Fruit fly (Drosophila melanogaster) whole organism, embryonic: Measurements from ENCODE around the gene Nepl21.

ENCODE experiments used
- Abd-B ChIP-seq: fragments of 200-800 bp; sonication (Bioruptor generic); optimal IDR thresholded peaks from 2 replicates; lab custom pipeline; 2018; ENCODE audit warnings: missing biosample characterization, mild to moderate bottlenecking, missing genetic modification characterization, moderate library complexity
- Ada2b ChIP-seq: fragments of 200-800 bp; sonication (Bioruptor generic); IDR thresholded peaks from 2 replicates; pipeline ENCODE4 v1.3.6; 2022; ENCODE audit warnings: missing biosample characterization, missing genetic modification characterization
- Aef1 ChIP-seq: fragments of 200-800 bp; sonication (Bioruptor generic); IDR thresholded peaks from 3 replicates; pipeline ENCODE4 v1.3.6; 2022; ENCODE audit warnings: missing biosample characterization, missing genetic modification characterization
- Atf6 ChIP-seq: fragments of 200-800 bp; sonication (Bioruptor generic); IDR thresholded peaks from 2 replicates; pipeline ENCODE4 v1.3.6; 2022; ENCODE audit warnings: missing biosample characterization, missing genetic modification characterization
- B-H1 ChIP-seq: fragments of 200-800 bp; sonication (Bioruptor generic); IDR thresholded peaks from 3 replicates; pipeline ENCODE4 v1.3.6; 2022; ENCODE audit warnings: missing biosample characterization, missing genetic modification characterization
- Bgb ChIP-seq: fragments of 200-800 bp; sonication (Bioruptor generic); IDR thresholded peaks from 2 replicates; pipeline ENCODE4 v1.3.6; 2022; ENCODE audit warnings: missing biosample characterization, missing genetic modification characterization; ENCODE audit not compliant: partially characterized antibody
- CG10959 ChIP-seq: fragments of 200-800 bp; sonication (Bioruptor generic); IDR thresholded peaks from 2 replicates; pipeline ENCODE4 v1.3.6; 2022; ENCODE audit warnings: missing biosample characterization, missing genetic modification characterization
- CG13287 ChIP-seq: fragments of 200-800 bp; sonication (Bioruptor generic); IDR thresholded peaks from 2 replicates; pipeline ENCODE4 v1.3.6; 2022; ENCODE audit warnings: missing biosample characterization, missing genetic modification characterization; ENCODE audit not compliant: partially characterized antibody
- CG13894 ChIP-seq: fragments of 200-800 bp; sonication (Bioruptor generic); optimal IDR thresholded peaks from 3 replicates; lab custom pipeline; 2018; ENCODE audit warnings: missing biosample characterization, mild to moderate bottlenecking, missing genetic modification characterization, moderate library complexity
- CG15479 ChIP-seq: fragments of 200-800 bp; sonication (Bioruptor generic); optimal IDR thresholded peaks from 3 replicates; lab custom pipeline; 2019; ENCODE audit warnings: missing biosample characterization, mild to moderate bottlenecking, missing genetic modification characterization, moderate library complexity
- CG16779 ChIP-seq: fragments of 200-800 bp; sonication (Bioruptor generic); IDR thresholded peaks from 2 replicates; pipeline ENCODE4 v1.3.6; 2022; ENCODE audit warnings: missing biosample characterization, missing genetic modification characterization
- CG17612 ChIP-seq: fragments of 200-800 bp; sonication (Bioruptor generic); IDR thresholded peaks from 2 replicates; pipeline ENCODE4 v1.3.6; 2022; ENCODE audit warnings: missing biosample characterization, missing genetic modification characterization
- CG4360 ChIP-seq: fragments of 200-800 bp; sonication (Bioruptor generic); IDR thresholded peaks from 2 replicates; pipeline ENCODE4 v1.3.6; 2022; ENCODE audit warnings: missing biosample characterization, missing genetic modification characterization
- CG4404 ChIP-seq: fragments of 200-800 bp; sonication (Bioruptor generic); IDR thresholded peaks from 2 replicates; pipeline ENCODE4 v1.3.6; 2022; ENCODE audit warnings: missing biosample characterization, missing genetic modification characterization
- CG4424 ChIP-seq: fragments of 200-800 bp; sonication (Bioruptor generic); optimal IDR thresholded peaks from 3 replicates; lab custom pipeline; 2016; ENCODE audit warnings: missing biosample characterization, missing genetic modification characterization
- CG5180 ChIP-seq: fragments of 200-800 bp; sonication (Bioruptor generic); optimal IDR thresholded peaks from 3 replicates; lab custom pipeline; 2017; ENCODE audit warnings: missing biosample characterization, missing genetic modification characterization, mild to moderate bottlenecking, moderate library complexity, missing genetic modification reagents
- CG6683 ChIP-seq: fragments of 200-800 bp; sonication (Bioruptor generic); optimal IDR thresholded peaks from 2 replicates; lab custom pipeline; 2017; ENCODE audit warnings: missing biosample characterization, mild to moderate bottlenecking, missing genetic modification characterization, missing genetic modification reagents
- CTCF ChIP-seq: fragments of 200-800 bp; sonication (Bioruptor generic); optimal IDR thresholded peaks from 2 replicates; lab custom pipeline; 2017; ENCODE audit warnings: missing biosample characterization, mild to moderate bottlenecking, missing genetic modification characterization, moderate library complexity
- D19A ChIP-seq: fragments of 200-800 bp; optimal IDR thresholded peaks from 3 replicates; lab custom pipeline; 2019; ENCODE audit warnings: missing biosample characterization, mild to moderate bottlenecking, missing genetic modification characterization, moderate library complexity
- Eip74EF ChIP-seq, 2 experiments: fragments of 200-800 bp in 1 of 2; fragments of >200 bp in 1 of 2; sonication (Bioruptor generic) in 1 of 2; optimal IDR thresholded peaks; 2 replicates each; lab custom pipeline; 2017 to 2019; ENCODE audit warnings: missing biosample characterization in 2 of 2, missing genetic modification characterization in 2 of 2, mild to moderate bottlenecking in 1 of 2, moderate library complexity in 1 of 2
- Fer1 ChIP-seq: fragments of 200-800 bp; sonication (Bioruptor generic); optimal IDR thresholded peaks from 2 replicates; lab custom pipeline; 2017; ENCODE audit warnings: missing biosample characterization, mild to moderate bottlenecking, missing genetic modification characterization
- Fer2 ChIP-seq: fragments of 200-800 bp; sonication (Bioruptor generic); optimal IDR thresholded peaks from 2 replicates; lab custom pipeline; 2018; ENCODE audit warnings: missing biosample characterization, mild to moderate bottlenecking, missing genetic modification characterization, moderate library complexity
- H15 ChIP-seq: fragments of 200-800 bp; sonication (Bioruptor generic); IDR thresholded peaks from 3 replicates; pipeline ENCODE4 v1.3.6; 2022; ENCODE audit warnings: missing biosample characterization, missing genetic modification characterization
- Hr3 ChIP-seq: fragments of 200-800 bp; sonication (Bioruptor generic); optimal IDR thresholded peaks from 3 replicates; lab custom pipeline; 2016; ENCODE audit warnings: missing biosample characterization, missing genetic modification characterization
- Hsf ChIP-seq: fragments of 200-800 bp; sonication (Bioruptor generic); optimal IDR thresholded peaks from 3 replicates; lab custom pipeline; 2016; ENCODE audit warnings: missing biosample characterization, missing genetic modification characterization
- Lhr ChIP-seq: fragments of 200-800 bp; sonication (Bioruptor generic); optimal IDR thresholded peaks from 3 replicates; lab custom pipeline; 2017; ENCODE audit warnings: mild to moderate bottlenecking, missing biosample characterization, missing genetic modification reagents, missing genetic modification characterization
- Med ChIP-seq: fragments of 200-800 bp; sonication (Bioruptor generic); peaks from one replicate; lab custom pipeline; 2016; ENCODE audit warnings: missing biosample characterization, missing genetic modification characterization, mild to moderate bottlenecking, inconsistent platforms, moderate library complexity
- Mes4 ChIP-seq: fragments of 200-800 bp; sonication (Bioruptor generic); optimal IDR thresholded peaks from 2 replicates; lab custom pipeline; 2016; ENCODE audit warnings: missing biosample characterization, missing genetic modification characterization
- NFAT ChIP-seq: fragments of 200-800 bp; sonication (Bioruptor generic); IDR thresholded peaks from 2 replicates; pipeline ENCODE4 v1.3.6; 2022; ENCODE audit warnings: missing biosample characterization, missing genetic modification characterization
- Nf-YB ChIP-seq: fragments of 200-800 bp; sonication (Bioruptor generic); optimal IDR thresholded peaks from 3 replicates; lab custom pipeline; 2019; ENCODE audit warnings: missing biosample characterization, mild to moderate bottlenecking, missing genetic modification characterization, moderate library complexity
- Oaz ChIP-seq: fragments of 200-800 bp; sonication (Bioruptor generic); IDR thresholded peaks from 2 replicates; pipeline ENCODE4 v1.3.6; 2022; ENCODE audit warnings: missing biosample characterization, missing genetic modification characterization
- Ptx1 ChIP-seq: fragments of 200-800 bp; sonication (Bioruptor generic); IDR thresholded peaks from 2 replicates; pipeline ENCODE4 v1.3.6; 2022; ENCODE audit warnings: missing biosample characterization, missing genetic modification characterization
- Sox102F ChIP-seq: fragments of 200-800 bp; sonication (Bioruptor generic); optimal IDR thresholded peaks from 2 replicates; lab custom pipeline; 2018; ENCODE audit warnings: missing biosample characterization, mild to moderate bottlenecking, missing genetic modification characterization, moderate library complexity
- TFAM ChIP-seq: fragments of 200-800 bp; sonication (Bioruptor generic); optimal IDR thresholded peaks from 2 replicates; lab custom pipeline; 2017; ENCODE audit warnings: missing biosample characterization, missing genetic modification characterization, inconsistent platforms
- ase ChIP-seq: fragments of 200-800 bp; sonication (Bioruptor generic); IDR thresholded peaks from 3 replicates; pipeline ENCODE4 v1.3.6; 2022; ENCODE audit warnings: missing biosample characterization, missing genetic modification characterization
- btn ChIP-seq: fragments of 200-800 bp; sonication (Bioruptor generic); optimal IDR thresholded peaks from 2 replicates; lab custom pipeline; 2016; ENCODE audit warnings: missing biosample characterization, missing genetic modification characterization
- disco-r ChIP-seq: fragments of 200-800 bp; sonication (Bioruptor generic); optimal IDR thresholded peaks from 2 replicates; lab custom pipeline; 2016; ENCODE audit warnings: missing biosample characterization, missing genetic modification characterization
- gem ChIP-seq: fragments of 200-800 bp; sonication (Bioruptor generic); optimal IDR thresholded peaks from 2 replicates; lab custom pipeline; 2019; ENCODE audit warnings: missing biosample characterization, mild to moderate bottlenecking, missing genetic modification characterization, moderate library complexity
- hth ChIP-seq: fragments of >200 bp; optimal IDR thresholded peaks from 2 replicates; lab custom pipeline; 2017; ENCODE audit warnings: inconsistent platforms
- mirr ChIP-seq: fragments of 200-800 bp; sonication (Bioruptor generic); optimal IDR thresholded peaks from 3 replicates; lab custom pipeline; 2018; ENCODE audit warnings: missing biosample characterization, mild to moderate bottlenecking, missing genetic modification characterization
- odd ChIP-seq: fragments of 200-800 bp; sonication (Bioruptor generic); optimal IDR thresholded peaks from 2 replicates; lab custom pipeline; 2017; ENCODE audit warnings: missing biosample characterization, mild to moderate bottlenecking, missing genetic modification characterization
- peb ChIP-seq: fragments of 200-800 bp; sonication (Bioruptor generic); IDR thresholded peaks from 2 replicates; pipeline ENCODE4 v1.3.6; 2022; ENCODE audit warnings: missing biosample characterization, missing genetic modification characterization
- rib ChIP-seq: fragments of 200-800 bp; sonication (Bioruptor generic); IDR thresholded peaks from 2 replicates; pipeline ENCODE4 v1.3.6; 2022; ENCODE audit warnings: missing biosample characterization, missing genetic modification characterization
- sim ChIP-seq: fragments of 200-800 bp; sonication (Bioruptor generic); IDR thresholded peaks from 2 replicates; pipeline ENCODE4 v1.3.6; 2022; ENCODE audit warnings: missing biosample characterization, missing genetic modification characterization
- sima ChIP-seq: fragments of 200-800 bp; sonication (Bioruptor generic); optimal IDR thresholded peaks from 2 replicates; lab custom pipeline; 2016; ENCODE audit warnings: missing biosample characterization, missing genetic modification characterization
- slbo ChIP-seq: fragments of 200-800 bp; sonication (Bioruptor generic); IDR thresholded peaks from 2 replicates; pipeline ENCODE4 v1.3.6; 2022; ENCODE audit warnings: missing biosample characterization, missing genetic modification characterization
- tll ChIP-seq, 2 experiments: fragments of 200-800 bp in 1 of 2; fragments of >200 bp in 1 of 2; sonication (Bioruptor generic) in 1 of 2; optimal IDR thresholded peaks; 2 replicates each; lab custom pipeline; 2017 to 2019; ENCODE audit warnings: missing biosample characterization in 2 of 2, missing genetic modification characterization in 2 of 2, mild to moderate bottlenecking in 1 of 2, moderate library complexity in 1 of 2
- unc-4 ChIP-seq: fragments of 200-800 bp; sonication (Bioruptor generic); IDR thresholded peaks from 2 replicates; pipeline ENCODE4 v1.3.6; 2022; ENCODE audit warnings: missing biosample characterization, missing genetic modification characterization; ENCODE audit not compliant: partially characterized antibody
- vnd ChIP-seq: fragments of 200-800 bp; sonication (Bioruptor generic); IDR thresholded peaks from 3 replicates; pipeline ENCODE4 v1.3.6; 2022; ENCODE audit warnings: missing biosample characterization, missing genetic modification characterization; ENCODE audit not compliant: partially characterized antibody
- wdn ChIP-seq: fragments of 200-800 bp; sonication (Bioruptor generic); IDR thresholded peaks from 2 replicates; pipeline ENCODE4 v1.3.6; 2022; ENCODE audit warnings: missing biosample characterization, missing genetic modification characterization
- zen2 ChIP-seq: fragments of 200-800 bp; sonication (Bioruptor generic); IDR thresholded peaks from 3 replicates; pipeline ENCODE4 v1.3.6; 2022; ENCODE audit warnings: missing biosample characterization, missing genetic modification characterization; ENCODE audit not compliant: partially characterized antibody

Nepl21 gene

dm6 chr3R:28911758-28912157 is 28.3 kb downstream of the Nepl21 start (continued):
- no peak for TF ChIP-seq Fer2 (tag; lab: Kevin White, UChicago)
- peak; percentile 96 for TF ChIP-seq Med
- TF ChIP-seq Eip74EF (GFP tag; optimal IDR thresholded peaks at IDR 0.05; lab: Kevin White, UChicago), result peak in 1 of 2 experiments; percentile 51
- no peak for TF ChIP-seq CTCF (GFP tag; lab: Kevin White, UChicago)
- TF ChIP-seq TFAM (GFP tag; lab: Kevin White, UChicago), result no peak
- TF ChIP-seq CG5180 (GFP tag; lab: Kevin White, UChicago), result no peak
- peak; percentile 86 for TF ChIP-seq Ptx1 (GFP tag; lab: Robert Waterston, UW)
- TF ChIP-seq zen2 (GFP tag; lab: Robert Waterston, UW), result no peak
- peak; percentile 74 for TF ChIP-seq sim (GFP tag; lab: Robert Waterston, UW)
- TF ChIP-seq Atf6, result peak; percentile 82
- peak; percentile 33 for TF ChIP-seq disco-r (GFP tag; lab: Kevin White, UChicago)
- TF ChIP-seq tll (GFP tag; optimal IDR thresholded peaks at IDR 0.05; lab: Kevin White, UChicago), result no peak
- TF ChIP-seq CG15479 (GFP tag; lab: Kevin White, UChicago), result no peak
- peak; percentile 47; the same call in 1 of the 2 replicates for TF ChIP-seq rib
- peak; percentile 87 for TF ChIP-seq Sox102F
- no peak for TF ChIP-seq Nf-YB
- peak; percentile 24; the same call in 1 of the 2 replicates for TF ChIP-seq CG4360
- TF ChIP-seq B-H1 (GFP tag; lab: Robert Waterston, UW), result peak; percentile 68
- no peak for TF ChIP-seq CG13894 (tag; lab: Kevin White, UChicago)
- TF ChIP-seq Hsf (GFP tag; lab: Kevin White, UChicago), result peak; percentile 72
- peak; percentile 68 for TF ChIP-seq NFAT
- TF ChIP-seq slbo (GFP tag; lab: Robert Waterston, UW), result peak; percentile 82
- no peak for TF ChIP-seq CG13287 (GFP tag; lab: Robert Waterston, UW)
- peak; percentile 65 for TF ChIP-seq D19A (tag; lab: Kevin White, UChicago)
- TF ChIP-seq unc-4, result no peak
- peak; percentile 65 for TF ChIP-seq btn (GFP tag; lab: Kevin White, UChicago)
- TF ChIP-seq CG4404, result peak; percentile 58
- TF ChIP-seq Lhr (GFP tag; lab: Kevin White, UChicago), result no peak
- peak; percentile 68 for TF ChIP-seq Hr3 (GFP tag; lab: Kevin White, UChicago)
- no peak for TF ChIP-seq Fer1
- no peak for TF ChIP-seq CG17612 (GFP tag; lab: Robert Waterston, UW)
- TF ChIP-seq hth, result no peak
- peak; percentile 73; the same call in 2 of the 3 replicates for TF ChIP-seq ase (GFP tag; lab: Robert Waterston, UW)
- no peak for TF ChIP-seq mirr (GFP tag; lab: Kevin White, UChicago)
- TF ChIP-seq Ada2b (GFP tag; lab: Robert Waterston, UW), result peak; percentile 75; the same call in 1 of the 2 replicates
- peak; percentile 82 for TF ChIP-seq H15 (GFP tag; lab: Robert Waterston, UW)
- TF ChIP-seq CG6683 (GFP tag; lab: Kevin White, UChicago), result no peak
- TF ChIP-seq peb (GFP tag; lab: Robert Waterston, UW), result peak; percentile 79
- peak; percentile 29; the same call in 1 of the 2 replicates for TF ChIP-seq CG10959
- TF ChIP-seq gem, result peak; percentile 84
- TF ChIP-seq Abd-B (GFP tag; lab: Kevin White, UChicago), result peak; percentile 39
- TF ChIP-seq Oaz, result peak; percentile 20; the same call in 1 of the 2 replicates
- no peak for TF ChIP-seq CG4424 (GFP tag; lab: Kevin White, UChicago)
- TF ChIP-seq Aef1, result peak; percentile 83
- TF ChIP-seq vnd (GFP tag; lab: Robert Waterston, UW), result no peak
- no peak for TF ChIP-seq sima
- TF ChIP-seq wdn (GFP tag; lab: Robert Waterston, UW), result 0 out of 2 replicates have a peak, but pooled peaks have one; percentile 22
- peak; percentile 38 for TF ChIP-seq Mes4 (GFP tag; lab: Kevin White, UChicago)
- TF ChIP-seq Bgb, result no peak
- TF ChIP-seq odd (GFP tag; lab: Kevin White, UChicago), result peak; percentile 7
- 0 out of 2 replicates have a peak, but pooled peaks have one; percentile 15 for TF ChIP-seq CG16779
